Fruit fly (Drosophila melanogaster) ovary, adult (tissue): Measurements from ENCODE around the gene cv-c.

ENCODE experiments used
- CG17801 ChIP-seq: fragments of 200-800 bp; optimal IDR thresholded peaks from 2 replicates; lab custom pipeline; 2019; ENCODE audit warnings: missing biosample characterization, mild to moderate bottlenecking, missing genetic modification characterization, moderate library complexity; ENCODE audit not compliant: partially characterized antibody

cv-c gene

DNA sequence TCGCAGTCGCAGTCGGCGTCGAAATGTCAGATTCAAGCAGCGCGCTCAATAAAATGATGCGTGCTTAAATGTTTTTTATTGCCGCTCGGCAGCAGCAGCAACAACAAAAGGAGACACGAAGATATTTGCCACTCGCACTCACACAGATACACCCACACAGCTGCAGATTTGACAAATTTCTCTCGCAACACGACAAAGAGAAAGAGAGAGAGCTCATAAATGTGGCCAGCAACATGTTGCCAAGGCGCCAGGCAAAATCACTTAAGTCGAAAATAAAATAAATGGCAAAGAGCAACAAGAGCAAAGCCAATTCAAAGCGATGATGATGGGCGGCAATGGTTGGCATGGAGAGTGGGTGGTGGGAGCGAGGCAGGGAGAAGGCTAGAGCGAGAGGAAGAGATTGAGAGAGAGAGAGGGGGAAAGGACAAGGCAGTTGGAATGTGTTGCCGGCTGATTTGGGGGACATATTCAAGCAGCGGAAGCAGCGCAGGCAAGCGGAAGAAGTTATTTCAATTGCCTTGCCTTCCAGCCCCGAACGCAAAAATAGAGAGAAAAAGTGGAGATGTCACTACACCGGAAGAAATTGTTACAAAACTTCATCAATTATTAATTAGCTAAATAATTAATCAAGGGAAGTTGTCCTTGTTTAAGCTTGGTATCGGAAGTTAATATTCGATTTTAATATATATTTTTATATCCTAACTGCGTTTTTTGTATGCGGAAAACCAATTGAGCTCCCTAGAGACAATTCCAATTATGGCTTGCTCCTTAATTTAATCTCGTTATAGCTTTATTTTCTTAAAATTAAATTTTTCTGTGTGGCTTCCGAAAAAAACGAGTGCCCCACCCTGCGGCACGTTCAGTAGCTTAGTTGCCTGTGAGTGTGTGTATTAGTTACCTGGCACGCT is 134.4 kb downstream of the cv-c start:
- TF ChIP-seq CG17801 (GFP tag; lab: Kevin White, UChicago), result no peak

DNA sequence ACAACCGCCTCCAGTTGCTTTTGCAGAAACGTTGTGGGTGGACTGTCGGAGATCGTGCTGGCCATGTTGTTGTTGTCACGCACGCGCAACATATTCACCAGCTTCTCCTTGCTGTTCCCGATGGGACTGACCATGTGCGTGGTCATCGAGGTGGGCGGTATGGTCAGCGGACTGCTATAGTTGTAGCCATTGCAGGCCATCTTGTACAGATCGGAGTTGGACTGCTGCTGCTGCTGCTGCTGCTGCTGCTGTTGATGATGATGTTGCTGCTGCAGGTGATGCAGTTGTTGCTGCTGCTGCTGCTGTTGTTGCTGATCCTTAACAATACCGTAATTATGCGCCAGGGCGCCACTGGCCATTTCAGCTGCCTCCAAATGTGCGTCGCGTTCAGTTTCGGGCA is 136.7 kb downstream of the cv-c start:
- no peak for TF ChIP-seq CG17801 (GFP tag; lab: Kevin White, UChicago)
